Fruit fly (Drosophila melanogaster) whole organism, embryonic: Measurements from ENCODE around the gene kud.

Experiments
- BEAF-32 ChIP-seq: fragments of 200-800 bp; sonication (Bioruptor generic); optimal IDR thresholded peaks from 3 replicates; lab custom pipeline; 2017; ENCODE audit warnings: missing biosample characterization, missing genetic modification characterization, mild to moderate bottlenecking, moderate library complexity, missing genetic modification reagents
- Bgb ChIP-seq: fragments of 200-800 bp; sonication (Bioruptor generic); IDR thresholded peaks from 2 replicates; pipeline ENCODE4 v1.3.6; 2022; ENCODE audit warnings: missing biosample characterization, missing genetic modification characterization; ENCODE audit not compliant: partially characterized antibody
- CG10654 ChIP-seq: fragments of 200-800 bp; sonication (Bioruptor generic); optimal IDR thresholded peaks from 2 replicates; lab custom pipeline; 2016; ENCODE audit warnings: missing biosample characterization, missing genetic modification characterization
- CG11093 ChIP-seq: fragments of 200-800 bp; sonication (Bioruptor generic); IDR thresholded peaks from 3 replicates; pipeline ENCODE4 v1.3.6; 2022; ENCODE audit warnings: missing biosample characterization, missing genetic modification characterization
- CG11456 ChIP-seq: fragments of 200-800 bp; sonication (Bioruptor generic); IDR thresholded peaks from 3 replicates; pipeline ENCODE4 v1.3.6; 2022; ENCODE audit warnings: missing biosample characterization, missing genetic modification characterization
- CG11504 ChIP-seq: fragments of 200-800 bp; sonication (Bioruptor generic); optimal IDR thresholded peaks from 3 replicates; lab custom pipeline; 2019; ENCODE audit warnings: missing biosample characterization, mild to moderate bottlenecking, missing genetic modification characterization, moderate library complexity
- CG11696 ChIP-seq: fragments of 200-800 bp; sonication (Bioruptor generic); IDR thresholded peaks from 2 replicates; pipeline ENCODE4 v1.3.6; 2022; ENCODE audit warnings: missing biosample characterization, missing genetic modification characterization
- CG13287 ChIP-seq: fragments of 200-800 bp; sonication (Bioruptor generic); IDR thresholded peaks from 2 replicates; pipeline ENCODE4 v1.3.6; 2022; ENCODE audit warnings: missing biosample characterization, missing genetic modification characterization; ENCODE audit not compliant: partially characterized antibody
- CG14710 ChIP-seq: fragments of 200-800 bp; sonication (Bioruptor generic); optimal IDR thresholded peaks from 3 replicates; lab custom pipeline; 2019; ENCODE audit warnings: missing biosample characterization, mild to moderate bottlenecking, missing genetic modification characterization, moderate library complexity
- CG15514 ChIP-seq: fragments of 200-800 bp; sonication (Bioruptor generic); optimal IDR thresholded peaks from 3 replicates; lab custom pipeline; 2017; ENCODE audit warnings: missing biosample characterization, missing genetic modification characterization, mild to moderate bottlenecking, moderate library complexity, missing genetic modification reagents
- CG16779 ChIP-seq: fragments of 200-800 bp; sonication (Bioruptor generic); IDR thresholded peaks from 2 replicates; pipeline ENCODE4 v1.3.6; 2022; ENCODE audit warnings: missing biosample characterization, missing genetic modification characterization
- CG17361 ChIP-seq: fragments of 200-800 bp; sonication (Bioruptor generic); IDR thresholded peaks from 3 replicates; pipeline ENCODE4 v1.3.6; 2022; ENCODE audit warnings: missing biosample characterization, missing genetic modification characterization
- CG2116 ChIP-seq: fragments of 200-800 bp; sonication (Bioruptor generic); optimal IDR thresholded peaks from 3 replicates; lab custom pipeline; 2018; ENCODE audit warnings: missing biosample characterization, mild to moderate bottlenecking, missing genetic modification characterization
- CG34422 ChIP-seq: fragments of 200-800 bp; sonication (Bioruptor generic); IDR thresholded peaks from 3 replicates; pipeline ENCODE4 v1.3.6; 2022; ENCODE audit warnings: missing biosample characterization, missing genetic modification characterization
- CG3847 ChIP-seq: fragments of 200-800 bp; sonication (Bioruptor generic); IDR thresholded peaks from 2 replicates; pipeline ENCODE4 v1.3.6; 2022; ENCODE audit warnings: missing biosample characterization, missing genetic modification characterization
- CG3995 ChIP-seq: fragments of 200-800 bp; sonication (Bioruptor generic); optimal IDR thresholded peaks from 3 replicates; lab custom pipeline; 2016; ENCODE audit warnings: missing biosample characterization, missing genetic modification characterization
- CG4360 ChIP-seq: fragments of 200-800 bp; sonication (Bioruptor generic); IDR thresholded peaks from 2 replicates; pipeline ENCODE4 v1.3.6; 2022; ENCODE audit warnings: missing biosample characterization, missing genetic modification characterization
- CG4617 ChIP-seq: fragments of 200-800 bp; sonication (Bioruptor generic); optimal IDR thresholded peaks from 3 replicates; lab custom pipeline; 2016; ENCODE audit warnings: missing biosample characterization, missing genetic modification characterization, borderline replicate concordance
- CG6254 ChIP-seq: fragments of 200-800 bp; sonication (Bioruptor generic); optimal IDR thresholded peaks from 3 replicates; lab custom pipeline; 2017; ENCODE audit warnings: mild to moderate bottlenecking, missing biosample characterization, missing genetic modification reagents, missing genetic modification characterization
- CG7839 ChIP-seq: fragments of 200-800 bp; sonication (Bioruptor generic); optimal IDR thresholded peaks from 3 replicates; lab custom pipeline; 2018; ENCODE audit warnings: missing biosample characterization, mild to moderate bottlenecking, missing genetic modification characterization, moderate library complexity
- CG7963 ChIP-seq: fragments of 200-800 bp; sonication (Bioruptor generic); IDR thresholded peaks from 3 replicates; pipeline ENCODE4 v1.3.6; 2022; ENCODE audit warnings: missing biosample characterization, missing genetic modification characterization; ENCODE audit not compliant: partially characterized antibody
- CG8478 ChIP-seq: fragments of >200 bp; optimal IDR thresholded peaks from 2 replicates; lab custom pipeline; 2018
- CG9215 ChIP-seq: fragments of 200-800 bp; sonication (Bioruptor generic); IDR thresholded peaks from 2 replicates; pipeline ENCODE4 v1.3.6; 2022; ENCODE audit warnings: missing biosample characterization, missing genetic modification characterization
- CG9932 ChIP-seq: fragments of 200-800 bp; sonication (Bioruptor generic); IDR thresholded peaks from 2 replicates; pipeline ENCODE4 v1.3.6; 2022; ENCODE audit warnings: missing biosample characterization, missing genetic modification characterization
- CoRest ChIP-seq: fragments of 200-800 bp; sonication (Bioruptor generic); optimal IDR thresholded peaks from 3 replicates; lab custom pipeline; 2018; ENCODE audit warnings: missing biosample characterization, mild to moderate bottlenecking, missing genetic modification characterization, moderate library complexity
- HmgD ChIP-seq: fragments of 200-800 bp; sonication (Bioruptor generic); optimal IDR thresholded peaks from 3 replicates; lab custom pipeline; 2016; ENCODE audit warnings: missing biosample characterization, missing genetic modification characterization
- Jarid2 ChIP-seq: fragments of 200-800 bp; sonication (Bioruptor generic); optimal IDR thresholded peaks from 3 replicates; lab custom pipeline; 2017; ENCODE audit warnings: mild to moderate bottlenecking, missing biosample characterization, missing genetic modification reagents, missing genetic modification characterization
- Med ChIP-seq: fragments of 200-800 bp; sonication (Bioruptor generic); peaks from one replicate; lab custom pipeline; 2016; ENCODE audit warnings: missing biosample characterization, missing genetic modification characterization, mild to moderate bottlenecking, inconsistent platforms, moderate library complexity
- Nf-YA ChIP-seq: fragments of 200-800 bp; sonication (Bioruptor generic); IDR thresholded peaks from 2 replicates; pipeline ENCODE4 v1.3.6; 2022; ENCODE audit warnings: missing biosample characterization, missing genetic modification characterization
- Opbp ChIP-seq: fragments of 200-800 bp; sonication (Bioruptor generic); IDR thresholded peaks from 3 replicates; pipeline ENCODE4 v1.3.6; 2022; ENCODE audit warnings: missing biosample characterization, missing genetic modification characterization; ENCODE audit not compliant: partially characterized antibody
- Optix ChIP-seq: fragments of 200-800 bp; sonication (Bioruptor generic); IDR thresholded peaks from 3 replicates; pipeline ENCODE4 v1.3.6; 2022; ENCODE audit warnings: missing biosample characterization, missing genetic modification characterization
- Pdp1 ChIP-seq, 2 experiments: fragments of 200-800 bp; sonication (Bioruptor generic); optimal IDR thresholded peaks; 3 replicates each; lab custom pipeline; 2016; ENCODE audit warnings: missing biosample characterization in 2 of 2, missing genetic modification characterization in 2 of 2, mild to moderate bottlenecking in 1 of 2, moderate library complexity in 1 of 2
- Rx ChIP-seq: fragments of 200-800 bp; sonication (Bioruptor generic); IDR thresholded peaks from 2 replicates; pipeline ENCODE4 v1.3.6; 2022; ENCODE audit warnings: missing biosample characterization, missing genetic modification characterization
- TFAM ChIP-seq: fragments of 200-800 bp; sonication (Bioruptor generic); optimal IDR thresholded peaks from 2 replicates; lab custom pipeline; 2017; ENCODE audit warnings: missing biosample characterization, missing genetic modification characterization, inconsistent platforms
- bowl ChIP-seq: fragments of 200-800 bp; sonication (Bioruptor generic); IDR thresholded peaks from 2 replicates; pipeline ENCODE4 v1.3.6; 2022; ENCODE audit warnings: missing biosample characterization, missing genetic modification characterization
- ci ChIP-seq: fragments of 200-800 bp; sonication (Bioruptor generic); IDR thresholded peaks from 3 replicates; pipeline ENCODE4 v1.3.6; 2022; ENCODE audit warnings: missing biosample characterization, missing genetic modification characterization
- grn ChIP-seq: fragments of 200-800 bp; sonication (Bioruptor generic); optimal IDR thresholded peaks from 3 replicates; lab custom pipeline; 2017; ENCODE audit warnings: missing biosample characterization, missing genetic modification characterization
- her ChIP-seq: fragments of 200-800 bp; sonication (Bioruptor generic); optimal IDR thresholded peaks from 2 replicates; lab custom pipeline; 2016; ENCODE audit warnings: missing biosample characterization, missing genetic modification characterization
- hth ChIP-seq: fragments of >200 bp; optimal IDR thresholded peaks from 2 replicates; lab custom pipeline; 2017; ENCODE audit warnings: inconsistent platforms
- lola ChIP-seq, 3 experiments: fragments of >200 bp in 2 of 3; fragments of 200-800 bp in 1 of 3; sonication (Bioruptor generic) in 1 of 3; optimal IDR thresholded peaks; 2 replicates each; lab custom pipeline; 2017 to 2019; ENCODE audit warnings: missing biosample characterization in 3 of 3, missing genetic modification characterization in 3 of 3, mild to moderate bottlenecking in 1 of 3, moderate library complexity in 1 of 3
- mld ChIP-seq: fragments of 200-800 bp; sonication (Bioruptor generic); IDR thresholded peaks from 3 replicates; pipeline ENCODE4 v1.3.6; 2022; ENCODE audit warnings: missing biosample characterization, missing genetic modification characterization; ENCODE audit not compliant: partially characterized antibody
- pzg ChIP-seq: fragments of 200-800 bp; sonication (Bioruptor generic); optimal IDR thresholded peaks from 3 replicates; lab custom pipeline; 2018; ENCODE audit warnings: missing biosample characterization, mild to moderate bottlenecking, missing genetic modification characterization, moderate library complexity
- row ChIP-seq: fragments of 200-800 bp; sonication (Bioruptor generic); IDR thresholded peaks from 3 replicates; pipeline ENCODE4 v1.3.6; 2022; ENCODE audit warnings: missing biosample characterization, missing genetic modification characterization
- salm ChIP-seq: fragments of 200-800 bp; sonication (Bioruptor generic); optimal IDR thresholded peaks from 2 replicates; lab custom pipeline; 2018; ENCODE audit warnings: missing biosample characterization, mild to moderate bottlenecking, missing genetic modification characterization
- trem ChIP-seq: fragments of 200-800 bp; optimal IDR thresholded peaks from 3 replicates; lab custom pipeline; 2019; ENCODE audit warnings: missing biosample characterization, mild to moderate bottlenecking, missing genetic modification characterization, moderate library complexity

Gene kud

dm6 chr3L:16862958-16863357 lies 18.2 kb upstream of the kud start, which contains the start of gene CG9951 (continued):
- TF ChIP-seq CG3847 (GFP tag; lab: Robert Waterston, UW): peak; percentile 43; the same call in 1 of the 2 replicates
- no peak for TF ChIP-seq lola (GFP tag; optimal IDR thresholded peaks at IDR 0.05; lab: Kevin White, UChicago)
- peak; percentile 50 for TF ChIP-seq CG3995 (GFP tag; lab: Kevin White, UChicago)
- TF ChIP-seq Med (GFP tag; lab: Kevin White, UChicago): peak; percentile 69
- TF ChIP-seq CoRest: no peak
- TF ChIP-seq CG4617: peak; percentile 65
- peak; percentile 10 for TF ChIP-seq BEAF-32
- TF ChIP-seq trem: peak; percentile 22
- peak; percentile 76 for TF ChIP-seq pzg (GFP tag; lab: Kevin White, UChicago)
- peak; percentile 37 for TF ChIP-seq CG14710 (tag; lab: Kevin White, UChicago)
- no peak for TF ChIP-seq CG11093 (GFP tag; lab: Robert Waterston, UW)
- TF ChIP-seq bowl (GFP tag; lab: Robert Waterston, UW): no peak
- TF ChIP-seq HmgD (GFP tag; lab: Kevin White, UChicago): no peak
- no peak for TF ChIP-seq hth (lab: Kevin White, UChicago)
- TF ChIP-seq CG4360 (GFP tag; lab: Robert Waterston, UW): peak; percentile 16; the same call in 1 of the 2 replicates
- TF ChIP-seq TFAM (GFP tag; lab: Kevin White, UChicago): no peak
- no peak for TF ChIP-seq her (GFP tag; lab: Kevin White, UChicago)
- TF ChIP-seq Jarid2 (GFP tag; lab: Kevin White, UChicago): no peak
- TF ChIP-seq CG15514 (GFP tag; lab: Kevin White, UChicago): peak; percentile 17
- peak; percentile 43 for TF ChIP-seq CG2116 (GFP tag; lab: Kevin White, UChicago)
- peak; percentile 20; the same call in 1 of the 3 replicates for TF ChIP-seq CG34422

dm6 chr3L:16862284-16862683 lies 17.5 kb upstream of the kud start, which contains the start of gene Rh4:
TSS of gene Rh4 (minus strand) at chr3L:16862517.
- peak in 1 of 2 experiments; percentile 77 for TF ChIP-seq Pdp1 (GFP tag; optimal IDR thresholded peaks at IDR 0.05; lab: Kevin White, UChicago)
- TF ChIP-seq Rx (GFP tag; lab: Robert Waterston, UW): 0 out of 2 replicates have a peak, but pooled peaks have one; percentile 19
- TF ChIP-seq ci: peak; percentile 28; the same call in 1 of the 3 replicates
- TF ChIP-seq CG13287 (GFP tag; lab: Robert Waterston, UW): 0 out of 2 replicates have a peak, but pooled peaks have one; percentile 5
- TF ChIP-seq CG11504 (tag; lab: Kevin White, UChicago): no peak
- 0 out of 3 replicates have a peak, but pooled peaks have one; percentile 12 for TF ChIP-seq row (GFP tag; lab: Robert Waterston, UW)
- TF ChIP-seq CG11696 (GFP tag; lab: Robert Waterston, UW): peak; percentile 9; the same call in 1 of the 2 replicates
- TF ChIP-seq Opbp (GFP tag; lab: Robert Waterston, UW): 0 out of 3 replicates have a peak, but pooled peaks have one; percentile 41
- no peak for TF ChIP-seq CG17361 (GFP tag; lab: Robert Waterston, UW)
- TF ChIP-seq Optix (GFP tag; lab: Robert Waterston, UW): 0 out of 3 replicates have a peak, but pooled peaks have one; percentile 24
- no peak for TF ChIP-seq CG10654 (GFP tag; lab: Kevin White, UChicago)
- no peak for TF ChIP-seq CG9215
- TF ChIP-seq salm (tag; lab: Kevin White, UChicago): no peak
- TF ChIP-seq CG16779: peak; percentile 23; the same call in 1 of the 2 replicates
- TF ChIP-seq CG6254 (GFP tag; lab: Kevin White, UChicago): no peak
- no peak for TF ChIP-seq Nf-YA (GFP tag; lab: Robert Waterston, UW)
- TF ChIP-seq Med (GFP tag; lab: Kevin White, UChicago): peak; percentile 70
- 0 out of 3 replicates have a peak, but pooled peaks have one; percentile 14 for TF ChIP-seq mld (GFP tag; lab: Robert Waterston, UW)
- TF ChIP-seq CG11456 (GFP tag; lab: Robert Waterston, UW): 0 out of 3 replicates have a peak, but pooled peaks have one; percentile 53
- peak; percentile 47 for TF ChIP-seq CG9932
- TF ChIP-seq grn (GFP tag; lab: Kevin White, UChicago): no peak
- TF ChIP-seq CG7963: no peak
- TF ChIP-seq Bgb (GFP tag; lab: Robert Waterston, UW): 0 out of 2 replicates have a peak, but pooled peaks have one; percentile 24
- TF ChIP-seq CG8478 (lab: Kevin White, UChicago): peak; percentile 7
- no peak for TF ChIP-seq CG7839 (tag; lab: Kevin White, UChicago)
